Fruit fly (Drosophila melanogaster) whole organism, embryonic: ENCODE measurements around the gene Art9.

Source experiments
- Atf-2 ChIP-seq: fragments of 200-800 bp; sonication (Bioruptor generic); optimal IDR thresholded peaks from 2 replicates; lab custom pipeline; 2016; ENCODE audit warnings: missing biosample characterization, missing genetic modification characterization
- CG10959 ChIP-seq: fragments of 200-800 bp; sonication (Bioruptor generic); IDR thresholded peaks from 2 replicates; pipeline ENCODE4 v1.3.6; 2022; ENCODE audit warnings: missing biosample characterization, missing genetic modification characterization
- CG12104 ChIP-seq: fragments of 200-800 bp; sonication (Bioruptor generic); optimal IDR thresholded peaks from 3 replicates; lab custom pipeline; 2016; ENCODE audit warnings: missing biosample characterization, missing genetic modification characterization
- CG12236 ChIP-seq: fragments of 200-800 bp; sonication (Bioruptor generic); optimal IDR thresholded peaks from 2 replicates; lab custom pipeline; 2016; ENCODE audit warnings: missing biosample characterization, missing genetic modification characterization
- CG13624 ChIP-seq: fragments of 200-800 bp; sonication (Bioruptor generic); optimal IDR thresholded peaks from 2 replicates; lab custom pipeline; 2016; ENCODE audit warnings: missing biosample characterization, missing genetic modification characterization
- CG14667 ChIP-seq: fragments of 200-800 bp; sonication (Bioruptor generic); IDR thresholded peaks from 2 replicates; pipeline ENCODE4 v1.3.6; 2022; ENCODE audit warnings: missing biosample characterization, missing genetic modification characterization
- CG14860 ChIP-seq: fragments of 200-800 bp; sonication (Bioruptor generic); IDR thresholded peaks from 3 replicates; pipeline ENCODE4 v1.3.6; 2022; ENCODE audit warnings: missing biosample characterization, missing genetic modification characterization; ENCODE audit not compliant: partially characterized antibody
- CG15696 ChIP-seq: fragments of 200-800 bp; sonication (Bioruptor generic); optimal IDR thresholded peaks from 2 replicates; lab custom pipeline; 2019; ENCODE audit warnings: missing biosample characterization, mild to moderate bottlenecking, missing genetic modification characterization, moderate library complexity
- CG1603 ChIP-seq: fragments of 200-800 bp; sonication (Bioruptor generic); optimal IDR thresholded peaks from 2 replicates; lab custom pipeline; 2019; ENCODE audit warnings: missing biosample characterization, mild to moderate bottlenecking, missing genetic modification characterization, moderate library complexity
- CG17328 ChIP-seq: fragments of 200-800 bp; sonication (Bioruptor generic); IDR thresholded peaks from 2 replicates; pipeline ENCODE4 v1.3.6; 2022; ENCODE audit warnings: missing biosample characterization, missing genetic modification characterization
- CG33213 ChIP-seq: fragments of 200-800 bp; sonication (Bioruptor generic); optimal IDR thresholded peaks from 3 replicates; lab custom pipeline; 2016; ENCODE audit warnings: missing biosample characterization, missing genetic modification characterization
- CG3847 ChIP-seq: fragments of 200-800 bp; sonication (Bioruptor generic); IDR thresholded peaks from 2 replicates; pipeline ENCODE4 v1.3.6; 2022; ENCODE audit warnings: missing biosample characterization, missing genetic modification characterization
- CG42726 ChIP-seq: fragments of 200-800 bp; sonication (Bioruptor generic); IDR thresholded peaks from 2 replicates; pipeline ENCODE4 v1.3.6; 2022; ENCODE audit warnings: missing biosample characterization, missing genetic modification characterization; ENCODE audit not compliant: partially characterized antibody
- CG4424 ChIP-seq: fragments of 200-800 bp; sonication (Bioruptor generic); optimal IDR thresholded peaks from 3 replicates; lab custom pipeline; 2016; ENCODE audit warnings: missing biosample characterization, missing genetic modification characterization
- CG4707 ChIP-seq: fragments of 200-800 bp; sonication (Bioruptor generic); optimal IDR thresholded peaks from 2 replicates; lab custom pipeline; 2018; ENCODE audit warnings: missing biosample characterization, mild to moderate bottlenecking, missing genetic modification characterization, moderate library complexity
- CG6791 ChIP-seq: fragments of 200-800 bp; sonication (Bioruptor generic); IDR thresholded peaks from 3 replicates; pipeline ENCODE4 v1.3.6; 2022; ENCODE audit warnings: missing biosample characterization, missing genetic modification characterization; ENCODE audit not compliant: partially characterized antibody
- CG7271 ChIP-seq: fragments of 200-800 bp; sonication (Bioruptor generic); optimal IDR thresholded peaks from 2 replicates; lab custom pipeline; 2018; ENCODE audit warnings: missing biosample characterization, mild to moderate bottlenecking, missing genetic modification characterization, moderate library complexity
- CG7839 ChIP-seq: fragments of 200-800 bp; sonication (Bioruptor generic); optimal IDR thresholded peaks from 3 replicates; lab custom pipeline; 2018; ENCODE audit warnings: missing biosample characterization, mild to moderate bottlenecking, missing genetic modification characterization, moderate library complexity
- Deaf1 ChIP-seq: fragments of 200-800 bp; optimal IDR thresholded peaks from 3 replicates; lab custom pipeline; 2019; ENCODE audit warnings: missing biosample characterization, mild to moderate bottlenecking, missing genetic modification characterization, moderate library complexity
- Drgx ChIP-seq: fragments of 200-800 bp; sonication (Bioruptor generic); IDR thresholded peaks from 2 replicates; pipeline ENCODE4 v1.3.6; 2022; ENCODE audit warnings: missing biosample characterization, missing genetic modification characterization
- Hand ChIP-seq: fragments of 200-800 bp; sonication (Bioruptor generic); optimal IDR thresholded peaks from 2 replicates; lab custom pipeline; 2017; ENCODE audit warnings: mild to moderate bottlenecking, missing biosample characterization, missing genetic modification reagents, missing genetic modification characterization
- HmgD ChIP-seq: fragments of 200-800 bp; sonication (Bioruptor generic); optimal IDR thresholded peaks from 3 replicates; lab custom pipeline; 2016; ENCODE audit warnings: missing biosample characterization, missing genetic modification characterization
- MTF-1 ChIP-seq: fragments of 200-800 bp; sonication (Bioruptor generic); optimal IDR thresholded peaks from 2 replicates; lab custom pipeline; 2018; ENCODE audit warnings: missing biosample characterization, mild to moderate bottlenecking, missing genetic modification characterization, borderline replicate concordance
- Neu2 ChIP-seq: fragments of 200-800 bp; sonication (Bioruptor generic); optimal IDR thresholded peaks from 3 replicates; lab custom pipeline; 2016; ENCODE audit warnings: missing biosample characterization, missing genetic modification characterization, borderline replicate concordance
- Opbp ChIP-seq: fragments of 200-800 bp; sonication (Bioruptor generic); IDR thresholded peaks from 3 replicates; pipeline ENCODE4 v1.3.6; 2022; ENCODE audit warnings: missing biosample characterization, missing genetic modification characterization; ENCODE audit not compliant: partially characterized antibody
- Optix ChIP-seq: fragments of 200-800 bp; sonication (Bioruptor generic); IDR thresholded peaks from 3 replicates; pipeline ENCODE4 v1.3.6; 2022; ENCODE audit warnings: missing biosample characterization, missing genetic modification characterization
- PHDP ChIP-seq: fragments of 200-800 bp; sonication (Bioruptor generic); optimal IDR thresholded peaks from 3 replicates; lab custom pipeline; 2018; ENCODE audit warnings: missing biosample characterization, mild to moderate bottlenecking, missing genetic modification characterization, moderate library complexity
- Ravus ChIP-seq: fragments of 200-800 bp; sonication (Bioruptor generic); IDR thresholded peaks from 2 replicates; pipeline ENCODE4 v1.3.6; 2022; ENCODE audit warnings: missing biosample characterization, missing genetic modification characterization
- Xbp1 ChIP-seq: fragments of 200-800 bp; sonication (Bioruptor generic); optimal IDR thresholded peaks from 3 replicates; lab custom pipeline; 2016; ENCODE audit warnings: missing biosample characterization, mild to moderate bottlenecking, missing genetic modification characterization
- ab ChIP-seq: fragments of 200-800 bp; sonication (Bioruptor generic); optimal IDR thresholded peaks from 2 replicates; lab custom pipeline; 2016; ENCODE audit warnings: missing biosample characterization, missing genetic modification characterization
- br ChIP-seq: fragments of >200 bp; optimal IDR thresholded peaks from 2 replicates; lab custom pipeline; 2017
- cg ChIP-seq: fragments of 200-800 bp; sonication (Bioruptor generic); optimal IDR thresholded peaks from 3 replicates; lab custom pipeline; 2019; ENCODE audit warnings: missing biosample characterization, mild to moderate bottlenecking, missing genetic modification characterization, moderate library complexity
- dati ChIP-seq: fragments of 200-800 bp; sonication (Bioruptor generic); IDR thresholded peaks from 2 replicates; pipeline ENCODE4 v1.3.6; 2022; ENCODE audit warnings: missing biosample characterization, missing genetic modification characterization
- exex ChIP-seq: fragments of 200-800 bp; sonication (Bioruptor generic); optimal IDR thresholded peaks from 4 replicates; lab custom pipeline; 2018; ENCODE audit warnings: missing biosample characterization, mild to moderate bottlenecking, missing genetic modification characterization, moderate library complexity
- fd102C ChIP-seq: fragments of 200-800 bp; sonication (Bioruptor generic); optimal IDR thresholded peaks from 2 replicates; lab custom pipeline; 2018; ENCODE audit warnings: missing biosample characterization, mild to moderate bottlenecking, missing genetic modification characterization, moderate library complexity
- fd64A ChIP-seq: fragments of 200-800 bp; sonication (Bioruptor generic); optimal IDR thresholded peaks from 3 replicates; lab custom pipeline; 2018; ENCODE audit warnings: missing biosample characterization, mild to moderate bottlenecking, missing genetic modification characterization
- fd96Cb ChIP-seq: fragments of 200-800 bp; sonication (Bioruptor generic); optimal IDR thresholded peaks from 2 replicates; lab custom pipeline; 2018; ENCODE audit warnings: missing biosample characterization, mild to moderate bottlenecking, missing genetic modification characterization, moderate library complexity
- ftz-f1 ChIP-seq: fragments of 200-800 bp; sonication (Bioruptor generic); optimal IDR thresholded peaks from 2 replicates; lab custom pipeline; 2016; ENCODE audit warnings: missing biosample characterization, missing genetic modification characterization
- her ChIP-seq: fragments of 200-800 bp; sonication (Bioruptor generic); optimal IDR thresholded peaks from 2 replicates; lab custom pipeline; 2016; ENCODE audit warnings: missing biosample characterization, missing genetic modification characterization
- ken ChIP-seq: fragments of 200-800 bp; sonication (Bioruptor generic); IDR thresholded peaks from 3 replicates; pipeline ENCODE4 v1.3.6; 2022; ENCODE audit warnings: missing biosample characterization, missing genetic modification characterization
- knrl ChIP-seq: fragments of 200-800 bp; sonication (Bioruptor generic); IDR thresholded peaks from 3 replicates; pipeline ENCODE4 v1.3.6; 2022; ENCODE audit warnings: missing biosample characterization, missing genetic modification characterization; ENCODE audit not compliant: partially characterized antibody
- nerfin-1 ChIP-seq: fragments of 200-800 bp; sonication (Bioruptor generic); optimal IDR thresholded peaks from 3 replicates; lab custom pipeline; 2019; ENCODE audit warnings: missing biosample characterization, mild to moderate bottlenecking, missing genetic modification characterization, moderate library complexity
- odd ChIP-seq: fragments of 200-800 bp; sonication (Bioruptor generic); optimal IDR thresholded peaks from 2 replicates; lab custom pipeline; 2017; ENCODE audit warnings: missing biosample characterization, mild to moderate bottlenecking, missing genetic modification characterization
- pb ChIP-seq: fragments of 200-800 bp; sonication (Bioruptor generic); optimal IDR thresholded peaks from 3 replicates; lab custom pipeline; 2016; ENCODE audit warnings: missing biosample characterization, missing genetic modification characterization
- repo ChIP-seq: fragments of 200-800 bp; sonication (Bioruptor generic); optimal IDR thresholded peaks from 2 replicates; lab custom pipeline; 2016; ENCODE audit warnings: missing biosample characterization, missing genetic modification characterization
- sens-2 ChIP-seq: fragments of 200-800 bp; sonication (Bioruptor generic); IDR thresholded peaks from 2 replicates; pipeline ENCODE4 v1.3.6; 2022; ENCODE audit warnings: missing biosample characterization, missing genetic modification characterization
- toy ChIP-seq: fragments of 200-800 bp; sonication (Bioruptor generic); IDR thresholded peaks from 2 replicates; pipeline ENCODE4 v1.3.6; 2022; ENCODE audit warnings: missing biosample characterization, missing genetic modification characterization
- twi ChIP-seq: fragments of 200-800 bp; optimal IDR thresholded peaks from 2 replicates; lab custom pipeline; 2019; ENCODE audit warnings: missing biosample characterization, mild to moderate bottlenecking, missing genetic modification characterization, moderate library complexity
- z ChIP-seq: fragments of 200-800 bp; sonication (Bioruptor generic); IDR thresholded peaks from 3 replicates; pipeline ENCODE4 v1.3.6; 2022; ENCODE audit warnings: missing biosample characterization, missing genetic modification characterization
- zf30C ChIP-seq: fragments of 200-800 bp; sonication (Bioruptor generic); optimal IDR thresholded peaks from 3 replicates; lab custom pipeline; 2018; ENCODE audit warnings: missing biosample characterization, mild to moderate bottlenecking, missing genetic modification characterization

The Art9 gene

dm6 chr3R:13914760-13915417 is 28.4 kb downstream of the Art9 start (continued):
- no peak for TF ChIP-seq Neu2 (GFP tag; lab: Kevin White, UChicago)
- TF ChIP-seq nerfin-1, result peak; percentile 61
- TF ChIP-seq CG33213, result peak; percentile 65
- peak; percentile 68 for TF ChIP-seq CG14667 (GFP tag; lab: Robert Waterston, UW)
- TF ChIP-seq zf30C (GFP tag; lab: Kevin White, UChicago), result no peak
- TF ChIP-seq CG6791, result no peak
- TF ChIP-seq CG42726, result no peak
- TF ChIP-seq br (lab: Kevin White, UChicago), result no peak
- peak; percentile 46 for TF ChIP-seq CG3847 (GFP tag; lab: Robert Waterston, UW)
- TF ChIP-seq CG1603 (tag; lab: Kevin White, UChicago), result peak; percentile 84
- TF ChIP-seq CG7271, result no peak
- no peak for TF ChIP-seq dati (GFP tag; lab: Robert Waterston, UW)
- TF ChIP-seq CG13624 (GFP tag; lab: Kevin White, UChicago), result peak; percentile 73
- no peak for TF ChIP-seq Opbp (GFP tag; lab: Robert Waterston, UW)
- TF ChIP-seq knrl (GFP tag; lab: Robert Waterston, UW), result no peak
- no peak; the same call in 1 of the 2 replicates for TF ChIP-seq Ravus
- peak; percentile 47 for TF ChIP-seq MTF-1 (GFP tag; lab: Kevin White, UChicago)
- TF ChIP-seq Optix, result peak; percentile 79
- no peak for TF ChIP-seq cg (GFP tag; lab: Kevin White, UChicago)
- no peak for TF ChIP-seq toy (GFP tag; lab: Robert Waterston, UW)
- peak; percentile 84 for TF ChIP-seq CG17328
- peak; percentile 49 for TF ChIP-seq CG15696 (tag; lab: Kevin White, UChicago)
- no peak for TF ChIP-seq CG14860
- TF ChIP-seq odd (GFP tag; lab: Kevin White, UChicago), result peak; percentile 60
- TF ChIP-seq Deaf1 (tag; lab: Kevin White, UChicago), result peak; percentile 39
- TF ChIP-seq z (GFP tag; lab: Robert Waterston, UW), result 0 out of 3 replicates have a peak, but pooled peaks have one; percentile 44
- peak; percentile 2 for TF ChIP-seq exex
- peak; percentile 80 for TF ChIP-seq CG4424 (GFP tag; lab: Kevin White, UChicago)
- peak; percentile 75 for TF ChIP-seq sens-2 (GFP tag; lab: Robert Waterston, UW)
- TF ChIP-seq Drgx (GFP tag; lab: Robert Waterston, UW), result no peak
- peak; percentile 52 for TF ChIP-seq twi (tag; lab: Kevin White, UChicago)
- TF ChIP-seq her (GFP tag; lab: Kevin White, UChicago), result peak; percentile 63
- TF ChIP-seq HmgD (GFP tag; lab: Kevin White, UChicago), result no peak
- no peak for TF ChIP-seq ftz-f1 (GFP tag; lab: Kevin White, UChicago)
- TF ChIP-seq CG7839, result peak; percentile 85
- TF ChIP-seq CG4707, result peak; percentile 47
- TF ChIP-seq repo (GFP tag; lab: Kevin White, UChicago), result peak; percentile 42
- no peak for TF ChIP-seq ab (GFP tag; lab: Kevin White, UChicago)
- peak; percentile 82 for TF ChIP-seq ken (GFP tag; lab: Robert Waterston, UW)
- TF ChIP-seq fd64A (GFP tag; lab: Kevin White, UChicago), result peak; percentile 44
- TF ChIP-seq Hand, result no peak
- TF ChIP-seq CG12104, result peak; percentile 64
- peak; percentile 50 for TF ChIP-seq CG12236
- peak; percentile 79 for TF ChIP-seq pb (GFP tag; lab: Kevin White, UChicago)
- TF ChIP-seq Atf-2 (GFP tag; lab: Kevin White, UChicago), result peak; percentile 76
- TF ChIP-seq CG10959, result peak; percentile 69
- peak; percentile 74 for TF ChIP-seq Xbp1
- peak; percentile 80 for TF ChIP-seq fd96Cb
- TF ChIP-seq fd102C, result no peak
- TF ChIP-seq PHDP (tag; lab: Kevin White, UChicago), result peak; percentile 71
